Worm (Caenorhabditis elegans) whole organism, mixed stage, embryonic: ENCODE measurements around the gene F38B6.8.

ENCODE experiments used
- blmp-1 ChIP-seq: fragments of 150-350 bp; optimal IDR thresholded peaks from 2 replicates; lab custom pipeline; 2014; ENCODE audit warnings: missing biosample characterization, missing genetic modification characterization
- ces-1 ChIP-seq: fragments of 150-350 bp; optimal IDR thresholded peaks from 2 replicates; lab custom pipeline; 2014; ENCODE audit warnings: missing biosample characterization, missing genetic modification reagents, missing genetic modification characterization
- elt-3 ChIP-seq: fragments of 150-350 bp; optimal IDR thresholded peaks from 2 replicates; lab custom pipeline; 2014; ENCODE audit warnings: missing biosample characterization, missing genetic modification characterization
- lin-13 ChIP-seq: fragments of 150-350 bp; optimal IDR thresholded peaks from 2 replicates; lab custom pipeline; 2014; ENCODE audit warnings: missing biosample characterization, missing genetic modification characterization
- lsy-2 ChIP-seq: fragments of 150-350 bp; optimal IDR thresholded peaks from 2 replicates; lab custom pipeline; 2014; ENCODE audit warnings: missing biosample characterization, missing genetic modification characterization
- nhr-237 ChIP-seq: fragments of 150-350 bp; optimal IDR thresholded peaks from 2 replicates; lab custom pipeline; 2014; ENCODE audit warnings: missing biosample characterization, missing genetic modification characterization
- nhr-76 ChIP-seq: sonication (generic microtip); optimal IDR thresholded peaks from 2 replicates; lab custom pipeline; 2017; ENCODE audit warnings: missing biosample characterization, missing genetic modification characterization
- unc-62 ChIP-seq: fragments of 150-350 bp; optimal IDR thresholded peaks from 2 replicates; lab custom pipeline; 2014; ENCODE audit warnings: missing biosample characterization, missing genetic modification reagents, missing genetic modification characterization

DNA sequence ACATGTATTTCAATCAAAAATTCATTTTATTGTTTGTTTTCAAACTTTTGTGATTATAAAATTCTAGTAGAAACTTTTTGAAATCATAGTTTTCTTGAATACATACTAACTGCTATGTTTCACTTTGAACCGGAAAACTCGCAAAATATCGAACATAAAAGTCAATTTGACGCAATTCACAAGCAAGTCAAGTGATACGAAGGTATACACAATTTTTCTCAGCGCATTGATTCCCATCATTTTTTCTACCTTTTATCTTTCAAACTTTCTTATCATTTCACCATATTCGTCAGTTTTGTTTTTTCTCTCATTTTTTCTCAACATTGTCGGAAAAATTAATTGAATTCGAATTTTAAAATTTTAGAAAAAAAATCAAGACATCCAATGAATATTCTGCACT, 27.4 kb downstream of the F38B6.8 start, which contains the start of gene nhr-173:
- no peak for TF ChIP-seq lin-13 (tag; lab: Kevin White, UChicago)
- no peak for TF ChIP-seq nhr-76 (tag; lab: Kevin White, UChicago)
- no peak for TF ChIP-seq unc-62 (GFP tag; lab: Kevin White, UChicago)
- no peak for TF ChIP-seq elt-3 (tag; lab: Kevin White, UChicago)
- no peak for TF ChIP-seq blmp-1 (tag; lab: Kevin White, UChicago)
- TF ChIP-seq ces-1 (GFP tag; lab: Kevin White, UChicago), result no peak
- TF ChIP-seq lsy-2 (tag; lab: Kevin White, UChicago), result no peak
- TF ChIP-seq nhr-237, result no peak
